Worm (Caenorhabditis elegans) whole organism, mixed stage, embryonic: Measurements from ENCODE around the gene R08D7.5.

Experiments used
- elt-3 ChIP-seq: fragments of 150-350 bp; optimal IDR thresholded peaks from 2 replicates; lab custom pipeline; 2014; ENCODE audit warnings: missing biosample characterization, missing genetic modification characterization
- nhr-237 ChIP-seq: fragments of 150-350 bp; optimal IDR thresholded peaks from 2 replicates; lab custom pipeline; 2014; ENCODE audit warnings: missing biosample characterization, missing genetic modification characterization

DNA sequence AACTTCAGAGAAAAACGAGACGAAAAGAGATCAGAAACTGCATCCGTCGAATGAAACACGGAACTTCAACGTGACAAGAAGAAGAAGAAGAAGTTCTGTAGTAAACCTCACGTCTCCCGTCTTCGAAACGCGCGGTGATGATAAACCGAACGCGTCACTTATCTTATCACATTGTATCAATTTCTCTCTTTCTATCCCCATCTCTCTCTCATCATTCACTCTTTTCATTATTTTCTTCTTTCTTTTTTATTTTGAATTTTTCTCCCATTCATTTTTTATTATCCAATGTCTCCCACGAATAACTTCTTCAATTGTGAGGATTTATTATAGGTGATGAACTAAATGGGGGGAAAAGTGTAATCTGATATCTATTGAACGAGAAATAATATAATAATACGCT, 12.9 kb downstream of the R08D7.5 start:
- TF ChIP-seq nhr-237 (tag; lab: Kevin White, UChicago) (no peak), elt-3 (tag; lab: Kevin White, UChicago) (peak; percentile 90)
